Worm (Caenorhabditis elegans): ENCODE data around the gene ekl-6.
A peak's percentile ranks its signal among the peaks of the same experiment; 100 is the strongest.

Gene ekl-6

DNA sequence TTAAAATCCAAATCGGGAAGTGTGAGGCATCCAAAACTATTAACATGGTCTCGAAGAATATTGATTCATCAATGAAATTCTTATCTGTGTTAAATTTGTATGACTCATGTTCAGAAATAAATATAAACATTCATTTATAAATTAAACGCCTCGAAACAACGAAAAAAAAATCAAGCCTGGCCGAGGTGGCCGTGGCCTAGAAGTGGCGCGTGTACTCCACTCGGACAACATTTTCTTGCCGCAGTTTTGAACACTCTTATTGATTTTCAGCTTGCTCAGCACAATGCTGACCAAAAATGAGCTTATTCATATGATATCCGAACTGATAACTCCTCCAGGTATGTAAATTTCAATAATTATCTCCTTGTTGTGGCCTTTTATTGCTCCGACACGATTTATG lies at the start of gene ekl-6:
ekl-6 (plus strand) TSS at position 265 of the 400 bp plus-strand sequence.
- TF ChIP-seq F13C5.2 (tag; optimal IDR thresholded peaks at IDR 0.05) (no peak), flt-1 (GFP tag; IDR thresholded peaks at IDR 0.05) (0 out of 2 replicates have a peak, but pooled peaks have one; percentile 35), tbx-37 (GFP tag; conservative IDR thresholded peaks at IDR 0.05) (peak; percentile 70), pes-1 (GFP tag; IDR thresholded peaks at IDR 0.05) (peak; percentile 63)

ce11 chrIII:10016413-10017051 lies 47.7 kb upstream of the ekl-6 start, which contains the start of gene rgs-1:
rgs-1 (minus strand) TSS chrIII:10016558.
- TF ChIP-seq flt-1 (GFP tag; IDR thresholded peaks at IDR 0.05), result no peak
- TF ChIP-seq F13C5.2 (tag; optimal IDR thresholded peaks at IDR 0.05), result peak; percentile 17
- no peak for TF ChIP-seq ets-7 (tag; optimal IDR thresholded peaks at IDR 0.05)

DNA sequence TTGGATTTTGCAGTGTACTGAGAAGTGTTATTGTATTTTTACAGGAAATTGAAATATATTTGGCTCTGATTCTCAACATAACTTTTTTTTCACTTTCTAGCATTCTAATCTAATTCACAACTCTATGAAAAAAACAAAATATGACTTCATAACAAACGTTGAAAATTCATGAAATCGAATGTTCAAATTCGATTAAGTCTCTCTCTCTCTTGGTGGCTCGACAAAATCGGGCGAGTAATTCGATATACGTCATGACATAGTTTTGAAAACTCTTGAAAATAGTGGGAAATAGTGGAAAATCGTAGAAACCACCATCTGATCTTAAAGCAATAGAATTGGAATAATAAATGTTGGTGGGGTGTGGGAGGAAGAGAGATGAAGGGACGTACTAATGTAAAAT lies 46.2 kb upstream of the ekl-6 start:
- TF ChIP-seq sea-1 (GFP tag; conservative IDR thresholded peaks at IDR 0.05) (no peak), ets-7 (tag; optimal IDR thresholded peaks at IDR 0.05) (no peak), hmg-4 (GFP tag; optimal IDR thresholded peaks at IDR 0.05) (no peak), aly-1 (tag; optimal IDR thresholded peaks at IDR 0.05) (no peak), tbx-37 (GFP tag; conservative IDR thresholded peaks at IDR 0.05) (no peak)

DNA sequence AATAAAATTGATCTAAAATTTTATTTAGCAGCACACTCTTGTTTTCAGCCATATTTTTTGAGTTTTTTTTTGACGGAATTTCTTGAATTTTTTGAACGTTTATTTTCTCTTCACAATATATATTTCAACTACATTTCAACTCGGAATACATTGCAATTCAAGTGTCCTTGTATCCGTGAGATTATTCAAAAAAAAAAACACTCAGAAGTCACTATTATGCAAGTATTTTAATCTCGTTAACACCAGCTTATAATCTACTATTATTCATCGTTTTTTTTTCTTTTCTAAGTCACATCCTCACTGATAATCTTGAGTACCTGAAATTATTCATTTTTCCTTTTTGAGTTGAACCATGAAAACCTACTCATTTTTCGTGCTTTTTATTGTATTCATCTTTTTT lies 40.8 kb upstream of the ekl-6 start, which contains the start of gene ins-21:
ins-21 (plus strand) TSS at position 301 of the 400 bp plus-strand sequence.
- TF ChIP-seq B0310.2 (tag; optimal IDR thresholded peaks at IDR 0.05), result no peak
- no peak for TF ChIP-seq tra-4 (tag; optimal IDR thresholded peaks at IDR 0.05)
- no peak for TF ChIP-seq ceh-13 (GFP tag; optimal IDR thresholded peaks at IDR 0.05)
- TF ChIP-seq scrt-1 (GFP tag; IDR thresholded peaks at IDR 0.05), result no peak

- TF ChIP-seq tbx-37 (GFP tag; conservative IDR thresholded peaks at IDR 0.05), result no peak
- no peak for TF ChIP-seq hmbx-1 (tag; optimal IDR thresholded peaks at IDR 0.05)
- TF ChIP-seq ceh-36 (tag; optimal IDR thresholded peaks at IDR 0.05), result no peak
- TF ChIP-seq aly-1 (tag; optimal IDR thresholded peaks at IDR 0.05), result no peak
- no peak for TF ChIP-seq hmg-4 (GFP tag; optimal IDR thresholded peaks at IDR 0.05)
- no peak for TF ChIP-seq ama-1 (optimal IDR thresholded peaks at IDR 0.05)
- TF ChIP-seq sea-1 (GFP tag; conservative IDR thresholded peaks at IDR 0.05), result no peak
- no peak for TF ChIP-seq scrt-1 (GFP tag; IDR thresholded peaks at IDR 0.05)
- TF ChIP-seq tbx-11 (GFP tag; IDR thresholded peaks at IDR 0.05), result no peak
- no peak for TF ChIP-seq flt-1 (GFP tag; IDR thresholded peaks at IDR 0.05)
- TF ChIP-seq ets-7 (tag; optimal IDR thresholded peaks at IDR 0.05), result no peak
- TF ChIP-seq tra-4 (tag; optimal IDR thresholded peaks at IDR 0.05), result no peak
- TF ChIP-seq hnd-1 (tag; optimal IDR thresholded peaks at IDR 0.05), result no peak
- no peak for TF ChIP-seq F13C5.2 (tag; optimal IDR thresholded peaks at IDR 0.05)
- no peak for TF ChIP-seq pes-1 (GFP tag; IDR thresholded peaks at IDR 0.05)
- no peak for TF ChIP-seq ceh-13 (GFP tag; optimal IDR thresholded peaks at IDR 0.05)
- no peak for TF ChIP-seq B0310.2 (tag; optimal IDR thresholded peaks at IDR 0.05)
These were observed 38.2 kb upstream of the ekl-6 start, which contains the start of gene ins-22 for ce11 chrIII:10025989-10026388. ins-22 (plus strand) TSS chrIII:10026289.

DNA sequence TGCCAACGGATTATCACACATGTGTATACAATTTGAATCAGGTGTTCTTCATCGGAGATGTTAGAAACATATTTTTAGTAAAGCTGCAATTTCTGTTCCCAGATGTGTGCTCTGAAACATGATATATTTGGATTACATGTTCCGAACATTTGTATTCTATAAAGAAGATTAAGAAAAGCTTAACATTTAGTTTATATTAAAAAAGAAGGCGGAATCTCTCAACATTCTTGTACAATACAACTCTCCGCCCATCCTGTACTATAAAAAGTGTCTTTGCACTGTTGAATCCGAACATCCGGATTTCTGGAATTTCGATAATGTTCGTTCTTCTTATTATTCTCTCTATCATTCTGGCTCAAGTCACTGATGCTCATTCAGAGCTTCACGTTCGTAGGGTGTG lies 36.3 kb upstream of the ekl-6 start, which contains the start of gene ins-23:
ins-23 (plus strand) TSS at position 301 of the 400 bp plus-strand sequence.
- TF ChIP-seq hmg-4 (GFP tag; optimal IDR thresholded peaks at IDR 0.05) (no peak), B0310.2 (tag; optimal IDR thresholded peaks at IDR 0.05) (no peak), tbx-11 (GFP tag; IDR thresholded peaks at IDR 0.05) (no peak), scrt-1 (GFP tag; IDR thresholded peaks at IDR 0.05) (no peak), ceh-36 (tag; optimal IDR thresholded peaks at IDR 0.05) (no peak), sea-1 (GFP tag; conservative IDR thresholded peaks at IDR 0.05) (no peak), flt-1 (GFP tag; IDR thresholded peaks at IDR 0.05) (no peak), F13C5.2 (tag; optimal IDR thresholded peaks at IDR 0.05) (no peak)

- no peak for TF ChIP-seq F13C5.2 (tag; optimal IDR thresholded peaks at IDR 0.05)
- TF ChIP-seq aly-1 (tag; optimal IDR thresholded peaks at IDR 0.05), result no peak
- no peak for TF ChIP-seq tra-4 (tag; optimal IDR thresholded peaks at IDR 0.05)
- TF ChIP-seq tbx-37 (GFP tag; conservative IDR thresholded peaks at IDR 0.05), result no peak
- TF ChIP-seq hnd-1 (tag; optimal IDR thresholded peaks at IDR 0.05), result no peak
- TF ChIP-seq ceh-13 (GFP tag; optimal IDR thresholded peaks at IDR 0.05), result no peak
- no peak for TF ChIP-seq pes-1 (GFP tag; IDR thresholded peaks at IDR 0.05)
- TF ChIP-seq sea-1 (GFP tag; conservative IDR thresholded peaks at IDR 0.05), result no peak
- TF ChIP-seq ama-1 (optimal IDR thresholded peaks at IDR 0.05), result no peak
- no peak for TF ChIP-seq B0310.2 (tag; optimal IDR thresholded peaks at IDR 0.05)
- TF ChIP-seq scrt-1 (GFP tag; IDR thresholded peaks at IDR 0.05), result no peak
- TF ChIP-seq ceh-36 (tag; optimal IDR thresholded peaks at IDR 0.05), result no peak
- no peak for TF ChIP-seq tbx-11 (GFP tag; IDR thresholded peaks at IDR 0.05)
These were observed 33.7 kb upstream of the ekl-6 start, which contains the start of gene M04D8.4 for ce11 chrIII:10030549-10030948. M04D8.4 (minus strand) TSS chrIII:10030649.

ce11 chrIII:10033213-10033612 lies 31.0 kb upstream of the ekl-6 start, which contains the start of gene M04D8.5:
M04D8.5 (minus strand) TSS chrIII:10033313.
- no peak for TF ChIP-seq B0310.2 (tag; optimal IDR thresholded peaks at IDR 0.05)
- no peak for TF ChIP-seq tbx-11 (GFP tag; IDR thresholded peaks at IDR 0.05)
- no peak for TF ChIP-seq ceh-36 (tag; optimal IDR thresholded peaks at IDR 0.05)
- TF ChIP-seq ets-7 (tag; optimal IDR thresholded peaks at IDR 0.05), result no peak
- no peak for TF ChIP-seq hnd-1 (tag; optimal IDR thresholded peaks at IDR 0.05)
- no peak for TF ChIP-seq tbx-37 (GFP tag; conservative IDR thresholded peaks at IDR 0.05)
- no peak for TF ChIP-seq pes-1 (GFP tag; IDR thresholded peaks at IDR 0.05)
- TF ChIP-seq hmg-4 (GFP tag; optimal IDR thresholded peaks at IDR 0.05), result no peak
- no peak for TF ChIP-seq sea-1 (GFP tag; conservative IDR thresholded peaks at IDR 0.05)
- TF ChIP-seq ama-1 (optimal IDR thresholded peaks at IDR 0.05), result no peak
- no peak for TF ChIP-seq aly-1 (tag; optimal IDR thresholded peaks at IDR 0.05)
